Worm (Caenorhabditis elegans): Measurements from ENCODE around the gene scav-4.
A peak's percentile ranks its signal among the peaks of the same experiment; 100 is the strongest.

The scav-4 gene

DNA sequence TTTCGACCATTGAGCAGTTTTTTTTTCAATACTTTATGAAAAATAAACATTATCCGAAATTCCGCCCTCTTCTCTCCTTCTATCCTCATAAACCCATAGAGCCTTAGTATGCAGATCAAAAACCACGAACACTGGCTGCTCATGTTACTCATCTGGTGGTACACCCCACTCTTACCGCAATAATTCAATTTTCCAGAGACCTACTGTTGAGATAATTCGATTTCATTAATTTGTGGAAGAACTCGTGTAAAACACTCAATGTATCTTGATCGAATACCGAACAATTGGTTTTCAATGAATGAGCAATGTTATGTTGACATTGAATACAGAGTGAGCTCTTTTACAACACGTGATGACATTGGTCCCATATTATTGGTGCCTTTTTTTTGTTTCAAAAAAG lies 39.9 kb downstream of the scav-4 start:
- TF ChIP-seq arid-1 (GFP tag; conservative IDR thresholded peaks at IDR 0.05) (no peak), T26A8.4 (GFP tag; IDR thresholded peaks at IDR 0.05) (no peak), spr-1 (tag; optimal IDR thresholded peaks at IDR 0.05) (no peak)

DNA sequence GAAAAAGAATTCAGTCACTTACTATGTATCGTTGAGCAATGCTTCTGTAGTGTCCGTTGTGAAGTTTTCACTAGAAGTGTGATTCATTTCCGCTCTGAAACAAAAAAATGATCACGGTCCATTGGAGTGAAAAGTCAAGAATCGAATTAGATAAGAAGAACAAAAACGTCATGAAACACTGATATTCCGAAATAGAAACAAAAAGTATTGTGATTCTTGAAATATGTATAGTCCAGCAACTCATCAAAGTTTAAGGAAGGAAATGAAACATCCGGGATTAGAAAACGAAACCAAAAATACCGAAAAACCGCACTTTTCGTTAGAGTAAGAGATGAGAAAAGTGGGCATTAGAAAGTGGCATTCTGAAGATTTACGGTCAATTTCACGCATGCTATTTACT lies 51.0 kb downstream of the scav-4 start, which contains the start of gene npr-10:
TSS of gene npr-10 (minus strand) at position 101 of the 400 bp plus-strand sequence.
- TF ChIP-seq pha-4 (GFP tag; IDR thresholded peaks at IDR 0.05) (no peak), pha-4 (tag; optimal IDR thresholded peaks at IDR 0.05) (no peak), hmg-1.1 (GFP tag; IDR thresholded peaks at IDR 0.05) (no peak), gei-8 (GFP tag; optimal IDR thresholded peaks at IDR 0.05) (no peak), hlh-11 (tag; optimal IDR thresholded peaks at IDR 0.05) (no peak)

DNA sequence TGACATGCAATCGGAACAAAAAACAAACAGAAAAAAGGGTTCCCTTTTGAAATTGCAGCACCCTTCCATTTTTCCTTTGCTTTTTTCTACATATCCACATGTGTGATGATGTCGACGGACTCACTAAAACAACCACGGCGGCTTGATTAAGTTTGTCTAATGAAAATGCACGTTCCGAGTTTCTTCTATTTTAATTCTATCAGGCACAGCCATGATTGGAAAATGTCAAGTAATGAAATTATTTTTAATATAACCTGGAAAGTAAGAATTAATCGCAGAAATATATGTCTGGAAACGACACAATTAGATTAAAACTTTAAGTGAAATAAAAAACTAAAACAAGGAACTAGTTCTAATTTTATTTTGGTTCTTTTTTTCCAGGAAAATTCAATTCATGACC lies 52.3 kb downstream of the scav-4 start:
- TF ChIP-seq fkh-10 (GFP tag; optimal IDR thresholded peaks at IDR 0.05) (no peak), madf-9 (GFP tag; conservative IDR thresholded peaks at IDR 0.05) (no peak), lin-1 (GFP tag; IDR thresholded peaks at IDR 0.05) (no peak)

DNA sequence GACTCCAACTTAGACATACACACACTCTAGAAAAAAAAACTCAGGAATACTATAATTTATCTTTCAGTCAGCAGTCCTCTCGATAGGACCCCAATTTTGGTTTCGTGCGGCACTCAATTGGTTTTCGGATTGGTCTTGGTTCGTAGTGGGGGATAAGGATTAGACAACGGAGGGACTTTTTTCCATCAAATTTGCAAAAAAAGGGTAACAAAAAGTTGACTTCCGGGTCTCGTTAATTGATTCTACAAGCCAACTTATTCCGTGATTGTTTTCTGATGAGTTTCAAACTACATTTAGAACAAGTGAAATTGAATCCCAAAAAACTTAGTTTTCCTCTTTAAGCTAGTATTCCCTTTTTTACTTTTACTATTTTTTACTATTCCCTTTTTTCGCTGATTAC lies 52.8 kb downstream of the scav-4 start:
- TF ChIP-seq aha-1 (tag): peak; percentile 26
- TF ChIP-seq mes-2 (tag; optimal IDR thresholded peaks at IDR 0.05; ENCODE audit: poor library complexity, severe bottlenecking): no peak
- TF ChIP-seq unc-62 (GFP tag; optimal IDR thresholded peaks at IDR 0.05 in 1 of 2): peak in 1 of 2 experiments; percentile 60
- TF ChIP-seq unc-62 (tag; optimal IDR thresholded peaks at IDR 0.05): no peak

Measured in whole organism, L4 larva.